Worm (Caenorhabditis elegans) whole organism, L2 larva: ENCODE results near the gene srw-98.

Source experiments
- C34F6.9 ChIP-seq: fragments of 150-350 bp; optimal IDR thresholded peaks from 2 replicates; lab custom pipeline; 2014; ENCODE audit warnings: missing biosample characterization, missing genetic modification characterization
- F13H6.1 ChIP-seq: sonication (generic microtip); optimal IDR thresholded peaks from 2 replicates; lab custom pipeline; 2016; ENCODE audit warnings: missing genetic modification characterization, missing compliant biosample characterization
- R02D3.7 ChIP-seq: fragments of 150-350 bp; optimal IDR thresholded peaks from 2 replicates; lab custom pipeline; 2014; ENCODE audit warnings: missing biosample characterization, missing genetic modification characterization
- Y55F3AM.14 ChIP-seq: fragments of 200-800 bp; sonication (Bioruptor generic); optimal IDR thresholded peaks from 2 replicates; lab custom pipeline; 2018; ENCODE audit warnings: mild to moderate bottlenecking, missing genetic modification characterization, missing compliant biosample characterization
- ZK546.5 ChIP-seq: sonication (generic microtip); optimal IDR thresholded peaks from 2 replicates; lab custom pipeline; 2017; ENCODE audit warnings: missing biosample characterization, missing genetic modification characterization
- alr-1 ChIP-seq: fragments of 150-350 bp; optimal IDR thresholded peaks from 2 replicates; lab custom pipeline; 2014; ENCODE audit warnings: missing biosample characterization, missing genetic modification characterization
- aly-2 ChIP-seq: fragments of 150-350 bp; optimal IDR thresholded peaks from 2 replicates; lab custom pipeline; 2014; ENCODE audit warnings: missing biosample characterization, missing genetic modification characterization
- blmp-1 ChIP-seq: sonication (generic microtip); optimal IDR thresholded peaks from 2 replicates; lab custom pipeline; 2017; ENCODE audit warnings: missing genetic modification characterization, mild to moderate bottlenecking, missing compliant biosample characterization, antibody characterized with exemption, moderate library complexity; ENCODE audit not compliant: insufficient read depth
- ceh-16 ChIP-seq: fragments of 150-350 bp; optimal IDR thresholded peaks from 2 replicates; lab custom pipeline; 2014; ENCODE audit warnings: missing biosample characterization, missing genetic modification characterization
- ceh-82 ChIP-seq: fragments of 150-350 bp; optimal IDR thresholded peaks from 2 replicates; lab custom pipeline; 2014; ENCODE audit warnings: missing biosample characterization, missing genetic modification characterization
- crh-2 ChIP-seq: sonication (generic microtip); optimal IDR thresholded peaks from 2 replicates; lab custom pipeline; 2017; ENCODE audit warnings: missing biosample characterization, missing genetic modification characterization
- dmd-4 ChIP-seq: sonication (generic microtip); optimal IDR thresholded peaks from 2 replicates; lab custom pipeline; 2017; ENCODE audit warnings: missing biosample characterization, missing genetic modification characterization
- elt-1 ChIP-seq: fragments of 150-350 bp; optimal IDR thresholded peaks from 2 replicates; lab custom pipeline; 2014; ENCODE audit warnings: missing biosample characterization, missing genetic modification characterization
- elt-3 ChIP-seq: sonication (generic microtip); optimal IDR thresholded peaks from 2 replicates; lab custom pipeline; 2017; ENCODE audit warnings: missing biosample characterization, missing genetic modification characterization
- fos-1 ChIP-seq: fragments of 150-350 bp; optimal IDR thresholded peaks from 2 replicates; lab custom pipeline; 2014; ENCODE audit warnings: missing biosample characterization, missing genetic modification characterization
- gmeb-1 ChIP-seq: fragments of 150-350 bp; optimal IDR thresholded peaks from 2 replicates; lab custom pipeline; 2014; ENCODE audit warnings: missing biosample characterization, missing genetic modification characterization
- lin-13 ChIP-seq: fragments of 150-350 bp; optimal IDR thresholded peaks from 2 replicates; lab custom pipeline; 2014; ENCODE audit warnings: missing biosample characterization, missing genetic modification reagents, missing genetic modification characterization
- lsy-2 ChIP-seq, 2 experiments: fragments of 150-350 bp in 1 of 2; sonication (generic microtip) in 1 of 2; optimal IDR thresholded peaks; 2 replicates each; lab custom pipeline; 2014 to 2017; ENCODE audit warnings: missing biosample characterization in 2 of 2, missing genetic modification characterization in 2 of 2
- mab-5 ChIP-seq: fragments of 150-350 bp; optimal IDR thresholded peaks from 2 replicates; lab custom pipeline; 2014; ENCODE audit warnings: missing biosample characterization, missing genetic modification characterization
- mdl-1 ChIP-seq, 2 experiments: fragments of 150-350 bp in 1 of 2; sonication (generic microtip) in 1 of 2; optimal IDR thresholded peaks; 2 replicates each; lab custom pipeline; 2017; ENCODE audit warnings: missing biosample characterization in 2 of 2, missing genetic modification characterization in 2 of 2
- nhr-10 ChIP-seq: sonication (generic microtip); optimal IDR thresholded peaks from 2 replicates; lab custom pipeline; 2017; ENCODE audit warnings: missing biosample characterization, missing genetic modification characterization
- nhr-12 ChIP-seq: fragments of 150-350 bp; optimal IDR thresholded peaks from 2 replicates; lab custom pipeline; 2014; ENCODE audit warnings: missing biosample characterization, missing genetic modification characterization
- nhr-129 ChIP-seq: fragments of 150-350 bp; optimal IDR thresholded peaks from 2 replicates; lab custom pipeline; 2014; ENCODE audit warnings: missing biosample characterization, missing genetic modification characterization
- nhr-21 ChIP-seq: fragments of 150-350 bp; optimal IDR thresholded peaks from 2 replicates; lab custom pipeline; 2014; ENCODE audit warnings: missing biosample characterization, missing genetic modification characterization
- nhr-23 ChIP-seq: fragments of 150-350 bp; optimal IDR thresholded peaks from 2 replicates; lab custom pipeline; 2014; ENCODE audit warnings: missing biosample characterization, missing genetic modification reagents, missing genetic modification characterization
- nhr-237 ChIP-seq: fragments of 150-350 bp; optimal IDR thresholded peaks from 2 replicates; lab custom pipeline; 2014; ENCODE audit warnings: missing biosample characterization, missing genetic modification characterization
- nhr-6 ChIP-seq: fragments of 150-350 bp; optimal IDR thresholded peaks from 2 replicates; lab custom pipeline; 2014; ENCODE audit warnings: missing biosample characterization, missing genetic modification characterization
- nhr-77 ChIP-seq: fragments of 150-350 bp; optimal IDR thresholded peaks from 2 replicates; lab custom pipeline; 2014; ENCODE audit warnings: missing biosample characterization, missing genetic modification characterization
- peb-1 ChIP-seq: fragments of 150-350 bp; optimal IDR thresholded peaks from 2 replicates; lab custom pipeline; 2014; ENCODE audit warnings: missing biosample characterization, missing genetic modification characterization
- skn-1 ChIP-seq: sonication (generic microtip); optimal IDR thresholded peaks from 2 replicates; lab custom pipeline; 2017; ENCODE audit warnings: missing biosample characterization, missing genetic modification characterization
- sma-9 ChIP-seq, 2 experiments: fragments of 150-350 bp in 1 of 2; sonication (generic microtip) in 1 of 2; optimal IDR thresholded peaks; 2 replicates each; lab custom pipeline; 2014 to 2016; ENCODE audit warnings: missing genetic modification characterization in 2 of 2, mild to moderate bottlenecking in 1 of 2, missing biosample characterization in 1 of 2, missing compliant biosample characterization in 1 of 2, missing genetic modification reagents in 1 of 2, moderate library complexity in 1 of 2
- unc-55 ChIP-seq: fragments of 150-350 bp; sonication (generic microtip); optimal IDR thresholded peaks from 3 replicates; lab custom pipeline; 2014; ENCODE audit warnings: missing biosample characterization, missing genetic modification reagents, missing genetic modification characterization
- zag-1 ChIP-seq: fragments of 150-350 bp; optimal IDR thresholded peaks from 2 replicates; lab custom pipeline; 2014; ENCODE audit warnings: missing biosample characterization, missing genetic modification characterization
- ztf-11 ChIP-seq: sonication (generic microtip); optimal IDR thresholded peaks from 2 replicates; lab custom pipeline; 2017; ENCODE audit warnings: missing biosample characterization, missing genetic modification characterization
- ztf-4 ChIP-seq: fragments of 150-350 bp; optimal IDR thresholded peaks from 2 replicates; lab custom pipeline; 2014; ENCODE audit warnings: missing biosample characterization, missing genetic modification characterization

srw-98 gene

DNA sequence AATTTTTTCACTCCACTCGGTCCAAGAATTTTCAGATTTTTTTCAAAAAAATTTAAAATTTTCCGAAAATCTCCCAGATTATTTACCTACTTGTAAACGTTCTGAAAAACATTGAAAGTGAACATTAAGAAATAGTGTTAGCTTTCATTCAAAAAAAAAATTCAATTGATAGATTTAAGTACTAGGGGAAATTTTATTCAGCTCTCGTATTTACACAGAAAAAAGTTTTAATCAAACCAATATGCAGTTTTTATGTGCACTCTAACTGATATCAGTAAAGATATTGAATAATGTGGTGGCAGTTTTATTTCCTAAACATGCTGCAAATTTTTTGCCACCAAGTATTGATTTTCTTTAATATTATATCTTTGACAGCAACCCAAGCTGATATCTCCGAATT is 9.9 kb downstream of the srw-98 start, which contains the start of gene irld-42:
TSS of gene irld-42 (plus strand) at position 301 of the 400 bp plus-strand sequence.
- TF ChIP-seq lin-13, result no peak
- no peak for TF ChIP-seq blmp-1 (tag; lab: Kevin White, UChicago)
- no peak for TF ChIP-seq ztf-4 (tag; lab: Kevin White, UChicago)
- no peak for TF ChIP-seq elt-1
- TF ChIP-seq Y55F3AM.14 (GFP tag; lab: Kevin White, UChicago), result no peak
- TF ChIP-seq nhr-6 (tag; lab: Kevin White, UChicago), result no peak
- TF ChIP-seq nhr-10 (tag; lab: Kevin White, UChicago), result no peak
- TF ChIP-seq ceh-82 (tag; lab: Kevin White, UChicago), result no peak
- no peak for TF ChIP-seq nhr-129 (tag; lab: Kevin White, UChicago)
- TF ChIP-seq mdl-1 (tag; optimal IDR thresholded peaks at IDR 0.05; lab: Kevin White, UChicago), result no peak
- TF ChIP-seq ZK546.5 (tag; lab: Kevin White, UChicago), result no peak
- TF ChIP-seq mab-5 (tag; lab: Kevin White, UChicago), result no peak

ce11 chrV:1666904-1667303 is 11.2 kb downstream of the srw-98 start, which contains the start of gene K04F1.8:
K04F1.8 (plus strand) TSS chrV:1667204.
- TF ChIP-seq nhr-23 (tag; lab: Kevin White, UChicago) (no peak), nhr-10 (tag; lab: Kevin White, UChicago) (no peak), zag-1 (tag; lab: Kevin White, UChicago) (no peak), dmd-4 (no peak), unc-55 (no peak), ceh-82 (tag; lab: Kevin White, UChicago) (no peak), nhr-6 (tag; lab: Kevin White, UChicago) (no peak), fos-1 (tag; lab: Kevin White, UChicago) (no peak), ztf-11 (tag; lab: Kevin White, UChicago) (no peak), mab-5 (tag; lab: Kevin White, UChicago) (no peak), alr-1 (tag; lab: Kevin White, UChicago) (no peak), F13H6.1 (tag; lab: Kevin White, UChicago) (no peak), elt-3 (tag; lab: Kevin White, UChicago) (no peak), blmp-1 (tag; lab: Kevin White, UChicago) (no peak)

ce11 chrV:1664921-1665320 is 13.2 kb downstream of the srw-98 start, which contains the start of gene K04F1.9:
K04F1.9 (plus strand) TSS chrV:1665221.
- no peak for TF ChIP-seq crh-2

- TF ChIP-seq peb-1 (tag; lab: Kevin White, UChicago), result no peak
- TF ChIP-seq nhr-129 (tag; lab: Kevin White, UChicago), result no peak
- TF ChIP-seq nhr-237, result no peak
- TF ChIP-seq ztf-11 (tag; lab: Kevin White, UChicago), result no peak
- TF ChIP-seq aly-2 (tag; lab: Kevin White, UChicago), result no peak
- no peak for TF ChIP-seq nhr-10 (tag; lab: Kevin White, UChicago)
- TF ChIP-seq nhr-12 (tag; lab: Kevin White, UChicago), result no peak
- no peak for TF ChIP-seq Y55F3AM.14 (GFP tag; lab: Kevin White, UChicago)
- TF ChIP-seq mab-5 (tag; lab: Kevin White, UChicago), result no peak
- no peak for TF ChIP-seq C34F6.9 (tag; lab: Kevin White, UChicago)
- no peak for TF ChIP-seq F13H6.1 (tag; lab: Kevin White, UChicago)
- TF ChIP-seq lsy-2 (tag; optimal IDR thresholded peaks at IDR 0.05; lab: Kevin White, UChicago), result no peak
- no peak for TF ChIP-seq nhr-23 (tag; lab: Kevin White, UChicago)
- no peak for TF ChIP-seq R02D3.7 (tag; lab: Kevin White, UChicago)
- no peak for TF ChIP-seq ceh-16
- TF ChIP-seq lin-13, result no peak
- no peak for TF ChIP-seq sma-9 (GFP tag; optimal IDR thresholded peaks at IDR 0.05; lab: Kevin White, UChicago)
- TF ChIP-seq sma-9 (tag; optimal IDR thresholded peaks at IDR 0.05; lab: Kevin White, UChicago), result no peak
- TF ChIP-seq, all 48 proteins: peak for 0
Observed at ce11 chrV:1662270-1662669, 15.9 kb downstream of the srw-98 start, which contains the start of gene irld-40. irld-40 (plus strand) TSS chrV:1662570.

- no peak for TF ChIP-seq nhr-77 (tag; lab: Kevin White, UChicago)
- no peak for TF ChIP-seq Y55F3AM.14 (GFP tag; lab: Kevin White, UChicago)
- TF ChIP-seq nhr-21 (tag; lab: Kevin White, UChicago), result peak; percentile 16
- no peak for TF ChIP-seq skn-1 (tag; lab: Kevin White, UChicago)
- TF ChIP-seq gmeb-1 (tag; lab: Kevin White, UChicago), result no peak
- no peak for TF ChIP-seq sma-9 (GFP tag; optimal IDR thresholded peaks at IDR 0.05; lab: Kevin White, UChicago)
- no peak for TF ChIP-seq sma-9 (tag; optimal IDR thresholded peaks at IDR 0.05; lab: Kevin White, UChicago)
Observed at ce11 chrV:1654845-1655244, 23.3 kb downstream of the srw-98 start, which contains the start of gene irld-11. irld-11 (plus strand) TSS chrV:1655145.
